Worm (Caenorhabditis elegans): Measurements from ENCODE around the gene ceh-88.

The ceh-88 gene

DNA sequence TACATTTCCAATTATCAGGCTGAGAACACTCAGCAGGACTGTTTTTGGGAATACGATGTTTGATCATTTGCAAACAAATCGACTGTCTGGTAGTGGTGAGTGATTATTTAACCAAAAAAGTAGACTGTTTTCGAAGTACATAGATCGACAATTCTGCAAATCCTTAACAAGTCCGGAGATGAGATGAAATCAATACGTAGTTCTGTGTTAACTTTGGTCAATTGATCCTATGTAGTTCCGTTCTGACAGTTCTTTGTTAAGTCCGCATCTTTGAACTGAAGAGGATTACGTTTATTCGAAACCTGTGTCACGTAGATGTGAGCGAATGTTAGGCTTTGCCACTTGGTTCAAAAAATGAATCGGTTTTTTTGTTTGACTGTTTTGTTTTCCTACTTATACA is 22.6 kb downstream of the ceh-88 start, which contains the start of gene clec-199:
Gene clec-199, plus strand, starts transcription at position 301 of the 400 bp plus-strand sequence.
- TF ChIP-seq klf-2 (GFP tag; conservative IDR thresholded peaks at IDR 0.05): no peak

ce11 chrIV:17361143-17361542 is 32.2 kb downstream of the ceh-88 start, which contains the start of gene clec-202:
Gene clec-202 (plus strand): TSS chrIV:17361443.
- no peak for TF ChIP-seq cog-1 (tag; optimal IDR thresholded peaks at IDR 0.05)
- TF ChIP-seq T22C8.4 (GFP tag; IDR thresholded peaks at IDR 0.05): no peak
- TF ChIP-seq ztf-29 (GFP tag; IDR thresholded peaks at IDR 0.05): no peak
- no peak for TF ChIP-seq ref-1 (GFP tag; conservative IDR thresholded peaks at IDR 0.05)
- TF ChIP-seq klf-2 (GFP tag; conservative IDR thresholded peaks at IDR 0.05): no peak
- no peak for TF ChIP-seq flt-1 (GFP tag; IDR thresholded peaks at IDR 0.05)
- TF ChIP-seq ztf-23 (GFP tag; IDR thresholded peaks at IDR 0.05): no peak
- TF ChIP-seq tab-1 (GFP tag; IDR thresholded peaks at IDR 0.05): no peak
- TF ChIP-seq med-1 (GFP tag; optimal IDR thresholded peaks at IDR 0.05; ENCODE audit: insufficient read depth): no peak

DNA sequence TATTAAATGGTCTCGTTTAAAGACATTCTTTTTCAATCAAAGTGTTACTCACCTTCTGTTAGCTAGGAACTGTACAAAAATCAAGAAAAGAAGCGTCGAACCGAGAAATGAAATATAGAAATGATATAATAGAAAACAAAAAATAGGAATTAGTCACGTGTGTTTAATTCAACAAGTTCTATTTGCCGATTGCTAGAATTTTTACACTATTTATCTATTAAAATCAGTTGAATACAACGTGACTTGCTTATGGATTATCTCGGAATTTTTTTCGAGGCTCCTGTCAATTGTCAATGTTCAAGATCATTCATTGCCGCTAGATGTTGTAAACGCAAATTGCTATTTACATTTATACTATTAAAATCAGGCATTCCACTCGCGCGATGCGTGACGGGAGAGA is 38.3 kb downstream of the ceh-88 start, which contains the start of gene zipt-17:
Gene zipt-17, minus strand, starts transcription at position 101 of the 400 bp plus-strand sequence.
- TF ChIP-seq flt-1 (GFP tag; IDR thresholded peaks at IDR 0.05): no peak
- TF ChIP-seq ztf-29 (GFP tag; IDR thresholded peaks at IDR 0.05): no peak

- TF ChIP-seq ref-1 (GFP tag; conservative IDR thresholded peaks at IDR 0.05): no peak
- no peak for TF ChIP-seq ztf-29 (GFP tag; IDR thresholded peaks at IDR 0.05)
- TF ChIP-seq T22C8.4 (GFP tag; IDR thresholded peaks at IDR 0.05): no peak
- no peak for TF ChIP-seq med-1 (GFP tag; optimal IDR thresholded peaks at IDR 0.05; ENCODE audit: insufficient read depth)
- no peak for TF ChIP-seq tab-1 (GFP tag; IDR thresholded peaks at IDR 0.05)
- TF ChIP-seq ztf-23 (GFP tag; IDR thresholded peaks at IDR 0.05): no peak
- no peak for TF ChIP-seq cog-1 (tag; optimal IDR thresholded peaks at IDR 0.05)
- no peak for TF ChIP-seq klf-2 (GFP tag; conservative IDR thresholded peaks at IDR 0.05)
- TF ChIP-seq flt-1 (GFP tag; IDR thresholded peaks at IDR 0.05): no peak
These were observed 39.3 kb downstream of the ceh-88 start, which contains the start of gene trh-1 for ce11 chrIV:17368292-17368691. Gene trh-1 (plus strand): TSS chrIV:17368592.

ce11 chrIV:17371469-17371868 is 42.5 kb downstream of the ceh-88 start, which contains the start of gene C30H6.5:
Gene C30H6.5 (plus strand): TSS chrIV:17371769.
- TF ChIP-seq ref-1 (GFP tag; conservative IDR thresholded peaks at IDR 0.05) (no peak), med-1 (GFP tag; optimal IDR thresholded peaks at IDR 0.05; ENCODE audit: insufficient read depth) (no peak), klf-2 (GFP tag; conservative IDR thresholded peaks at IDR 0.05) (no peak), cog-1 (tag; optimal IDR thresholded peaks at IDR 0.05) (no peak), flt-1 (GFP tag; IDR thresholded peaks at IDR 0.05) (no peak), tab-1 (GFP tag; IDR thresholded peaks at IDR 0.05) (no peak), ztf-23 (GFP tag; IDR thresholded peaks at IDR 0.05) (no peak), T22C8.4 (GFP tag; IDR thresholded peaks at IDR 0.05) (no peak), ztf-29 (GFP tag; IDR thresholded peaks at IDR 0.05) (no peak)

DNA sequence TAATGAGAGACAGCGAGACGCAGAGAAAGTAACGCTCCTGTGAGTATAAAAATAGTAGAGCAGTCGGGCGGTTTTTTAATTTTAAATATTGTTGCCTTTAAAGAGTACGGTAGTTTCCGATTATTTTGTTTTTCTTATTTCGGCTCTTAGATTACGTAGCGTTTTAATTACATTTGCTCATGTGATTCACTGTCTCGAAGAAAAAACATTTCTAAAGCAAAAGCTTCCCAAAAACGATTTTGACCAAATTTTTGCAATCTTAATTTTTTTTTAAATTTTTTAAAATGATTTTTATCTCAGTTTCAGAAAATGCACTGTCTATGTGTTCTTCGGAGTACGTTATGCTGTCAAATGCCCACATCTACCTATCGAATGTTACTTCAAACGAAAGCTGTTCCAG is 47.1 kb downstream of the ceh-88 start, which contains the start of gene haf-1:
Gene haf-1, plus strand, starts transcription at position 301 of the 400 bp plus-strand sequence.
- no peak for TF ChIP-seq ztf-23 (GFP tag; IDR thresholded peaks at IDR 0.05)
- no peak for TF ChIP-seq T22C8.4 (GFP tag; IDR thresholded peaks at IDR 0.05)

ce11 chrIV:17380061-17380680 is 51.2 kb downstream of the ceh-88 start, which contains the start of the genes C30H6.9 and dlat-2:
Gene C30H6.9 (minus strand): TSS chrIV:17380170.
Gene dlat-2 (plus strand): TSS chrIV:17380626.
- TF ChIP-seq ztf-23 (GFP tag; IDR thresholded peaks at IDR 0.05) (no peak), T22C8.4 (GFP tag; IDR thresholded peaks at IDR 0.05) (no peak)

ce11 chrIV:17382029-17382428 is 53.0 kb downstream of the ceh-88 start, which contains the start of gene C30H6.8:
Gene C30H6.8 (plus strand): TSS chrIV:17382329.
- no peak for TF ChIP-seq med-1 (GFP tag; optimal IDR thresholded peaks at IDR 0.05; ENCODE audit: insufficient read depth)
- TF ChIP-seq ref-1 (GFP tag; conservative IDR thresholded peaks at IDR 0.05): no peak
- no peak for TF ChIP-seq tab-1 (GFP tag; IDR thresholded peaks at IDR 0.05)
- no peak for TF ChIP-seq ztf-23 (GFP tag; IDR thresholded peaks at IDR 0.05)
- no peak for TF ChIP-seq flt-1 (GFP tag; IDR thresholded peaks at IDR 0.05)
- TF ChIP-seq cog-1 (tag; optimal IDR thresholded peaks at IDR 0.05): no peak
- no peak for TF ChIP-seq ztf-29 (GFP tag; IDR thresholded peaks at IDR 0.05)
- TF ChIP-seq T22C8.4 (GFP tag; IDR thresholded peaks at IDR 0.05): no peak
- TF ChIP-seq klf-2 (GFP tag; conservative IDR thresholded peaks at IDR 0.05): no peak
